Fruit fly (Drosophila melanogaster) whole organism, prepupa: ENCODE measurements around the gene CG13239.

Source experiments
- CG11762 ChIP-seq: fragments of 200-800 bp; sonication (Bioruptor generic); optimal IDR thresholded peaks from 3 replicates; lab custom pipeline; 2016; ENCODE audit warnings: missing biosample characterization, missing genetic modification characterization; ENCODE audit not compliant: insufficient read depth
- fd59A ChIP-seq: fragments of 200-800 bp; sonication (Bioruptor generic); optimal IDR thresholded peaks from 2 replicates; lab custom pipeline; 2017; ENCODE audit warnings: missing biosample characterization, mild to moderate bottlenecking, missing genetic modification characterization, missing genetic modification reagents

DNA sequence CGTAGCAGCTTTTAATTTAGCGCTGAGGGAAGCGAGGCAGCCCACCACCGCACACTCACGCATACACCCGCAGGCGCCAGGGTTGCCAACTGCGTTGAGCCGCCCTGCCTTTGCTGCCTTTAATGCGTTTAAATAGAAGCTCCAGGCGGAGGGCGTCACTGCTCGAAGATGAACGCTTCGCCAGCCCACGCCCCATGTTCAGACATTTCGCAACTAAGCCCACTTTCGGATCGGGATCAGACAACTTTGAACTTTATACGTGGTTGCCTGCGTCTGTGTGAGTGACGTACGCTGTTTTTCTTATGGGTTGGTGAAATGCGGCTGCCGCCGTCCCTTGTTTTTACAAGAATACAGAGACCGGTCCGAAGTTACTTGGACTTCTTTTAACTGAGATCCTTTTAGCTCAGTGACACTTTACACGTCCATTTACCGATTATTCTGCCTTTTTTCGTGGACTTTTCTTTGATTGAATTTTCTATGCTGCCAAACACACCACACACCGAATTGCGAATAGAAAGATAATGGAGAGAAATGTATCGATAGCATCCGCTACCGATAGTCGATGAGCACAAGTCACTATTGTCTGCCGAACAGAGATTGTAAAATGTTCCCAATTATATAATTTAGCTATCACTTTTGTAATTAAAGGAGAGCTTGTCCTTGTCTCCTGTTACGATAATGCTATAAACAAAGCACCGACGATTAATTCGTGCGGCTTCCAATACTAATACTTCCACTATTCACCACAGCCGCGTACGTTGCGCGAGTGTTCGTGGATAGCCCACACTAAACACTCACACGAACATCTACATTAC is 10.7 kb downstream of the CG13239 start:
- TF ChIP-seq CG11762 = no peak
- no peak for TF ChIP-seq fd59A
